Worm (Caenorhabditis elegans): ENCODE data around the gene pph-6.

The pph-6 gene

DNA sequence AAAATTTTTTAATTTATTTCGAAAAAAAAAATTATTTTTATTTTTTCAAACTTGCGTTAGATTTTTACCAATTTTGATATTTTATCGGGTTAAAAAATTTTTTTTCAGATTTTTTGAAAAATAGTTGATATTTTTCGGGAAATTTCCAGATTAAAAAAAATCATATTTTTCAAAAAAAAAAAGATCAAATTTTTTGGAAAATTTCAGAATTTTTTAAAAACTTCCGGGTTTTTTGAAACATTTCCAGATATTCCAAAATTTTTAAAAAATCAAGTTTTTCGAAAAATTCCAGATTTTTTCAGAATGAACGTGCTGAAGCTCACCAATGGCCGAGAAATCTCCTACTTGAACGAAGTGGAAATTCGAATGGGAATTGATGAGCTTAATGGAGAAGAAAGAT is 36.1 kb upstream of the pph-6 start, which contains the start of gene metl-18:
Gene metl-18 (plus strand): TSS at position 301 of the 400 bp plus-strand sequence.
- TF ChIP-seq sptf-2 (GFP tag; optimal IDR thresholded peaks at IDR 0.05) (no peak), F33H1.4 (GFP tag; IDR thresholded peaks at IDR 0.05) (no peak), rec-8 (tag; optimal IDR thresholded peaks at IDR 0.05) (no peak), die-1 (tag; optimal IDR thresholded peaks at IDR 0.05) (no peak), ccch-3 (GFP tag; optimal IDR thresholded peaks at IDR 0.05) (no peak), dox-1 (GFP tag; IDR thresholded peaks at IDR 0.05) (no peak)

DNA sequence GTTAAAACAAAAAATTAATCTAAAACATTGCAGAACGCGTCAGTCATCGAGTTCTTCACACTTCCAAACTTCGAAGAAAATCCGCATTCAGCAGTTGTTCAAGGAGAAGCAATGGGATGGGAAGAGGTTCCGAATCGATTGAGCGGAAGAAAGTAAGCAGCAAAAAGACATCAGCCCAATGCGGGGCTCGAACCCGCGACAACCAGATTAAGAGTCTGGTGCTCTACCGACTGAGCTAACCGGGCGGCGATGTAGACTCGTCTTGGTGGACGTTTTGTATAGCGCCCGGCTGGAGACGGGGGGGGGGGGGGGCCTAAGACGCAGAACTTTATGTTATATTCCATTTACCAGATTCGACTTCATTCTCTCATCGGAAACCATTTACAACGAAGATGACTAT is 34.8 kb upstream of the pph-6 start:
- TF ChIP-seq ceh-79 (tag; optimal IDR thresholded peaks at IDR 0.05) (no peak), madf-10 (tag; optimal IDR thresholded peaks at IDR 0.05) (no peak), madf-3 (GFP tag; IDR thresholded peaks at IDR 0.05) (no peak), bed-2 (GFP tag; IDR thresholded peaks at IDR 0.05) (no peak), sdz-38 (tag; optimal IDR thresholded peaks at IDR 0.05) (no peak), zim-3 (tag; optimal IDR thresholded peaks at IDR 0.05) (no peak), ZK185.1 (tag; optimal IDR thresholded peaks at IDR 0.05; ENCODE audit: poor library complexity, severe bottlenecking) (no peak), snpc-4 (GFP tag; optimal IDR thresholded peaks at IDR 0.05) (no peak), snpc-4 (tag; optimal IDR thresholded peaks at IDR 0.05) (peak in 1 of 4 experiments; percentile 5), lin-26 (GFP tag; IDR thresholded peaks at IDR 0.05) (peak; percentile 88), T26A5.8 (tag; optimal IDR thresholded peaks at IDR 0.05) (no peak), hmg-20 (GFP tag; IDR thresholded peaks at IDR 0.05) (peak; percentile 41; the same call in 1 of the 2 replicates), rec-8 (tag; optimal IDR thresholded peaks at IDR 0.05) (no peak), mxl-1 (tag; optimal IDR thresholded peaks at IDR 0.05) (no peak), sptf-2 (GFP tag; optimal IDR thresholded peaks at IDR 0.05) (no peak), Y53F4B.3 (GFP tag; IDR thresholded peaks at IDR 0.05) (no peak), nhr-27 (tag; optimal IDR thresholded peaks at IDR 0.05) (no peak), B0035.1 (tag; optimal IDR thresholded peaks at IDR 0.05) (no peak), chd-7 (tag; optimal IDR thresholded peaks at IDR 0.05) (peak; percentile 40), somi-1 (GFP tag; optimal IDR thresholded peaks at IDR 0.05) (no peak), rcor-1 (GFP tag; IDR thresholded peaks at IDR 0.05) (no peak), akir-1 (GFP tag; optimal IDR thresholded peaks at IDR 0.05) (no peak), unc-62 (GFP tag; optimal IDR thresholded peaks at IDR 0.05) (no peak), ceh-100 (GFP tag; IDR thresholded peaks at IDR 0.05) (no peak; the same call in 1 of the 2 replicates), madf-6 (GFP tag; IDR thresholded peaks at IDR 0.05) (peak; percentile 47; the same call in 1 of the 2 replicates), repo-1 (tag; optimal IDR thresholded peaks at IDR 0.05) (peak; percentile 43), dpl-1 (GFP tag; optimal IDR thresholded peaks at IDR 0.05) (no peak), F22D6.2 (tag; optimal IDR thresholded peaks at IDR 0.05) (no peak), lin-35 (GFP tag; optimal IDR thresholded peaks at IDR 0.05) (no peak), ekl-4 (GFP tag; IDR thresholded peaks at IDR 0.05) (peak; percentile 65; the same call in 1 of the 2 replicates), F52B5.7 (tag; optimal IDR thresholded peaks at IDR 0.05) (no peak), ztf-6 (GFP tag; IDR thresholded peaks at IDR 0.05) (peak; percentile 62; the same call in 1 of the 2 replicates), B0019.2 (GFP tag; conservative IDR thresholded peaks at IDR 0.05) (no peak), hmg-1.2 (GFP tag; IDR thresholded peaks at IDR 0.05) (peak; percentile 34; the same call in 1 of the 2 replicates), die-1 (tag; optimal IDR thresholded peaks at IDR 0.05) (peak; percentile 46), snpc-1.1 (tag; optimal IDR thresholded peaks at IDR 0.05; ENCODE audit: insufficient read depth) (no peak), attf-6 (GFP tag; IDR thresholded peaks at IDR 0.05) (no peak), egl-44 (GFP tag; IDR thresholded peaks at IDR 0.05) (no peak), F55B11.4 (tag; optimal IDR thresholded peaks at IDR 0.05; ENCODE audit: borderline replicate concordance, insufficient read depth) (no peak), ztf-25 (GFP tag; IDR thresholded peaks at IDR 0.05) (0 out of 2 replicates have a peak, but pooled peaks have one; percentile 37), ztf-3 (GFP tag; optimal IDR thresholded peaks at IDR 0.05) (no peak), ceh-40 (GFP tag; IDR thresholded peaks at IDR 0.05) (no peak), nhr-80 (tag; optimal IDR thresholded peaks at IDR 0.05) (no peak), F39B2.1 (GFP tag; IDR thresholded peaks at IDR 0.05) (no peak)

All from whole organism, young adult.